Worm (Caenorhabditis elegans): ENCODE results near the gene Y39E4B.6.

The Y39E4B.6 gene

ce11 chrIII:13039739-13040138 lies 30.8 kb upstream of the Y39E4B.6 start, which contains the start of gene F54F12.2:
Gene F54F12.2 (plus strand): TSS chrIII:13040039.
- TF ChIP-seq flt-1 (GFP tag; IDR thresholded peaks at IDR 0.05): no peak
- no peak for TF ChIP-seq ets-7 (tag; optimal IDR thresholded peaks at IDR 0.05)

- TF ChIP-seq ceh-13 (GFP tag; optimal IDR thresholded peaks at IDR 0.05): no peak
- no peak for TF ChIP-seq hmbx-1 (tag; optimal IDR thresholded peaks at IDR 0.05)
- TF ChIP-seq pes-1 (GFP tag; IDR thresholded peaks at IDR 0.05): no peak
- TF ChIP-seq scrt-1 (GFP tag; IDR thresholded peaks at IDR 0.05): no peak
- no peak for TF ChIP-seq hmg-4 (GFP tag; optimal IDR thresholded peaks at IDR 0.05)
- no peak for TF ChIP-seq ceh-36 (tag; optimal IDR thresholded peaks at IDR 0.05)
- no peak for TF ChIP-seq tbx-11 (GFP tag; IDR thresholded peaks at IDR 0.05)
- no peak for TF ChIP-seq aly-1 (tag; optimal IDR thresholded peaks at IDR 0.05)
- no peak for TF ChIP-seq flt-1 (GFP tag; IDR thresholded peaks at IDR 0.05)
- no peak for TF ChIP-seq ama-1 (optimal IDR thresholded peaks at IDR 0.05)
- no peak for TF ChIP-seq tbx-37 (GFP tag; conservative IDR thresholded peaks at IDR 0.05)
- TF ChIP-seq B0310.2 (tag; optimal IDR thresholded peaks at IDR 0.05): no peak
- TF ChIP-seq sea-1 (GFP tag; conservative IDR thresholded peaks at IDR 0.05): no peak
- TF ChIP-seq ets-7 (tag; optimal IDR thresholded peaks at IDR 0.05): no peak
- TF ChIP-seq hnd-1 (tag; optimal IDR thresholded peaks at IDR 0.05): no peak
- no peak for TF ChIP-seq F13C5.2 (tag; optimal IDR thresholded peaks at IDR 0.05)
- TF ChIP-seq tra-4 (tag; optimal IDR thresholded peaks at IDR 0.05): no peak
These were observed 20.6 kb upstream of the Y39E4B.6 start for ce11 chrIII:13049956-13050355.

ce11 chrIII:13055342-13055741 lies 15.2 kb upstream of the Y39E4B.6 start, which contains the start of gene F54F12.1:
Gene F54F12.1 (minus strand): TSS chrIII:13055442.
- no peak for TF ChIP-seq ama-1 (optimal IDR thresholded peaks at IDR 0.05)
- TF ChIP-seq tbx-37 (GFP tag; conservative IDR thresholded peaks at IDR 0.05): no peak
- no peak for TF ChIP-seq hmg-4 (GFP tag; optimal IDR thresholded peaks at IDR 0.05)
- no peak for TF ChIP-seq hmbx-1 (tag; optimal IDR thresholded peaks at IDR 0.05)
- TF ChIP-seq ceh-13 (GFP tag; optimal IDR thresholded peaks at IDR 0.05): no peak
- no peak for TF ChIP-seq ceh-36 (tag; optimal IDR thresholded peaks at IDR 0.05)
- no peak for TF ChIP-seq tbx-11 (GFP tag; IDR thresholded peaks at IDR 0.05)
- TF ChIP-seq B0310.2 (tag; optimal IDR thresholded peaks at IDR 0.05): no peak
- no peak for TF ChIP-seq ets-7 (tag; optimal IDR thresholded peaks at IDR 0.05)
- no peak for TF ChIP-seq sea-1 (GFP tag; conservative IDR thresholded peaks at IDR 0.05)
- no peak for TF ChIP-seq hnd-1 (tag; optimal IDR thresholded peaks at IDR 0.05)
- TF ChIP-seq F13C5.2 (tag; optimal IDR thresholded peaks at IDR 0.05): no peak
- no peak for TF ChIP-seq flt-1 (GFP tag; IDR thresholded peaks at IDR 0.05)
- TF ChIP-seq pes-1 (GFP tag; IDR thresholded peaks at IDR 0.05): no peak
- TF ChIP-seq tra-4 (tag; optimal IDR thresholded peaks at IDR 0.05): no peak
- no peak for TF ChIP-seq aly-1 (tag; optimal IDR thresholded peaks at IDR 0.05)
- no peak for TF ChIP-seq scrt-1 (GFP tag; IDR thresholded peaks at IDR 0.05)

ce11 chrIII:13056230-13056629 lies 14.3 kb upstream of the Y39E4B.6 start:
- no peak for TF ChIP-seq scrt-1 (GFP tag; IDR thresholded peaks at IDR 0.05)
- peak; percentile 90 for TF ChIP-seq ceh-36 (tag; optimal IDR thresholded peaks at IDR 0.05)

ce11 chrIII:13056735-13057134 lies 13.8 kb upstream of the Y39E4B.6 start:
- TF ChIP-seq F13C5.2 (tag; optimal IDR thresholded peaks at IDR 0.05) (no peak), aly-1 (tag; optimal IDR thresholded peaks at IDR 0.05) (no peak), tra-4 (tag; optimal IDR thresholded peaks at IDR 0.05) (no peak), sea-1 (GFP tag; conservative IDR thresholded peaks at IDR 0.05) (no peak), hnd-1 (tag; optimal IDR thresholded peaks at IDR 0.05) (no peak), scrt-1 (GFP tag; IDR thresholded peaks at IDR 0.05) (no peak), ceh-36 (tag; optimal IDR thresholded peaks at IDR 0.05) (no peak), hmbx-1 (tag; optimal IDR thresholded peaks at IDR 0.05) (no peak), flt-1 (GFP tag; IDR thresholded peaks at IDR 0.05) (no peak)

- no peak for TF ChIP-seq pes-1 (GFP tag; IDR thresholded peaks at IDR 0.05)
- no peak for TF ChIP-seq F13C5.2 (tag; optimal IDR thresholded peaks at IDR 0.05)
- TF ChIP-seq hmg-4 (GFP tag; optimal IDR thresholded peaks at IDR 0.05): no peak
- no peak for TF ChIP-seq ceh-36 (tag; optimal IDR thresholded peaks at IDR 0.05)
- no peak for TF ChIP-seq ets-7 (tag; optimal IDR thresholded peaks at IDR 0.05)
These were observed 12.4 kb upstream of the Y39E4B.6 start for ce11 chrIII:13058140-13058539.

- TF ChIP-seq hnd-1 (tag; optimal IDR thresholded peaks at IDR 0.05) (no peak), flt-1 (GFP tag; IDR thresholded peaks at IDR 0.05) (no peak), hmbx-1 (tag; optimal IDR thresholded peaks at IDR 0.05) (no peak)
These were observed 11.2 kb upstream of the Y39E4B.6 start for ce11 chrIII:13059335-13059734.

- TF ChIP-seq F13C5.2 (tag; optimal IDR thresholded peaks at IDR 0.05) (no peak), ama-1 (optimal IDR thresholded peaks at IDR 0.05) (peak; percentile 80)
These were observed 9.4 kb upstream of the Y39E4B.6 start for ce11 chrIII:13061136-13061535.

ce11 chrIII:13061734-13062133 lies 8.8 kb upstream of the Y39E4B.6 start:
- 0 out of 2 replicates have a peak, but pooled peaks have one; percentile 30 for TF ChIP-seq tbx-11 (GFP tag; IDR thresholded peaks at IDR 0.05)
- 0 out of 2 replicates have a peak, but pooled peaks have one; percentile 1 for TF ChIP-seq flt-1 (GFP tag; IDR thresholded peaks at IDR 0.05)
- TF ChIP-seq ceh-36 (tag; optimal IDR thresholded peaks at IDR 0.05): no peak
